Fruit fly (Drosophila melanogaster): ENCODE results near the gene betaTub85D.
A peak's percentile ranks its signal among the peaks of the same experiment; 100 is the strongest.

betaTub85D gene

DNA sequence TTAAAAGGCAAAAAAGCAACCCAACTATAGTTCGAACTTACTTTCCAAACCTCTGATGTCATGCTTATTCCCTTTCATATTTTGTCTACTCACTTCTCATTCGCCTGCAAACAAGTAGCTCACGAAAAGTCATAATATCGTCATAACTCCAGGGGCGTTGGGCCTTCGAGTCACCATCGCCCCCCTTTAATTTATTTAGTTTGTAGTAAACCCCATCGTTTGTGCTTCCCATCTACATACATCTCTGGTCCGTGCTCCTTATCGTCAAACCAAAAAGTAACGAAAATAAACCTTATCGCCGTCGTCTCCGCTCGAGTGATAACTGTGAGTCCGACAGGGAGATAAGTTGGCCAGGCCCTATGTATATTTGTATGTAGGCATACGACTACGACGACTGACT lies 18.9 kb upstream of the betaTub85D start (continued):
- no peak for TF ChIP-seq dmrt11E (tag; optimal IDR thresholded peaks at IDR 0.05)
- no peak for TF ChIP-seq CkIIα-i1 (GFP tag; IDR thresholded peaks at IDR 0.05)

DNA sequence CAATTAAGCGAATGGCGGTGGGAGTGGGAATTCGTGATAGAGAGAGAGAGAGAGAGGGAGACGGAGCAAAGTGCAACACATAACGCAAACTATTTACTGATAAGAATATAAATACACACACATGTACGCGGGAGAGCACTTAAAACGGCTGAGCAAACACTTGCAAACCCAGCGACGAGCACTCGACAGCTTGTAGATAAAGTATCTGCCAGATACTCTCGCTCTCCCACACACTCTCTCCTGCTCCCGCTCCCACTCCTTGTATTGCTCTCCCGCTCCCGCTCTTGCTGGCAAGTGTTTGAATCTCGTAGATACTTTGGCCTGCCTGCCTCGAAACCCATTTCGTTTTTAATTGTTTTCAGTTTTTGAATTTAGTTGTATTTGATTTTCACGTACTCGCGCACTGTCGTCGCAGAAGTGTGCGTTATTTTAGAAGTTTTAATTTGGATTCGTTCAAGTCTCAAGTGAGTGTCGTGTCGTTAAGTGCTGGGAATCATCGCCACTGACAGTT lies 18.2 kb upstream of the betaTub85D start:
- TF ChIP-seq CG15696 (tag; optimal IDR thresholded peaks at IDR 0.05) (peak; percentile 20), pros (GFP tag; optimal IDR thresholded peaks at IDR 0.05) (peak; percentile 65), CG12744 (GFP tag; optimal IDR thresholded peaks at IDR 0.05) (no peak), inv (GFP tag; IDR thresholded peaks at IDR 0.05; ENCODE audit: partially characterized antibody) (no peak), CG3281 (GFP tag; optimal IDR thresholded peaks at IDR 0.05) (peak; percentile 48), CG4328 (GFP tag; optimal IDR thresholded peaks at IDR 0.05) (peak; percentile 72), bbx (GFP tag; IDR thresholded peaks at IDR 0.05; ENCODE audit: partially characterized antibody) (0 out of 2 replicates have a peak, but pooled peaks have one; percentile 11), ab (GFP tag; optimal IDR thresholded peaks at IDR 0.05) (no peak), tin (GFP tag; optimal IDR thresholded peaks at IDR 0.05) (peak; percentile 9), Bteb2 (GFP tag; optimal IDR thresholded peaks at IDR 0.05) (no peak), Rfx (GFP tag; IDR thresholded peaks at IDR 0.05) (peak; percentile 29; the same call in 1 of the 2 replicates), CG6854 (GFP tag; optimal IDR thresholded peaks at IDR 0.05) (no peak), Xrp1 (GFP tag; IDR thresholded peaks at IDR 0.05) (peak; percentile 60), chn (GFP tag; optimal IDR thresholded peaks at IDR 0.05) (peak; percentile 9), CHES-1-like (GFP tag; optimal IDR thresholded peaks at IDR 0.05) (peak; percentile 12), CG8478 (optimal IDR thresholded peaks at IDR 0.05) (no peak), jing (GFP tag; optimal IDR thresholded peaks at IDR 0.05) (no peak), her (GFP tag; optimal IDR thresholded peaks at IDR 0.05) (peak; percentile 34), CG10462 (GFP tag; optimal IDR thresholded peaks at IDR 0.05) (no peak), bsh (GFP tag; optimal IDR thresholded peaks at IDR 0.05) (peak; percentile 34 to 80), CG17186 (GFP tag; optimal IDR thresholded peaks at IDR 0.05) (no peak), sd (tag; optimal IDR thresholded peaks at IDR 0.05) (peak; percentile 89), Dip2 (GFP tag; IDR thresholded peaks at IDR 0.05) (no peak), sisA (GFP tag; IDR thresholded peaks at IDR 0.05) (no peak), abd-A (tag; optimal IDR thresholded peaks at IDR 0.05) (peak; percentile 58), CG7963 (GFP tag; IDR thresholded peaks at IDR 0.05; ENCODE audit: partially characterized antibody) (no peak), CG7786 (GFP tag; optimal IDR thresholded peaks at IDR 0.05) (no peak), Antp (GFP tag; optimal IDR thresholded peaks at IDR 0.05) (no peak), Spps (tag; optimal IDR thresholded peaks at IDR 0.05) (no peak), fd102C (GFP tag; optimal IDR thresholded peaks at IDR 0.05) (no peak), Drgx (GFP tag; IDR thresholded peaks at IDR 0.05) (peak; percentile 62), CG7987 (GFP tag; optimal IDR thresholded peaks at IDR 0.05) (peak; percentile 63), CG18262 (tag; optimal IDR thresholded peaks at IDR 0.05) (peak; percentile 12), wdn (GFP tag; IDR thresholded peaks at IDR 0.05) (no peak), Sry-δ (GFP tag; optimal IDR thresholded peaks at IDR 0.05) (no peak), NFAT (GFP tag; IDR thresholded peaks at IDR 0.05) (no peak), crol (GFP tag; IDR thresholded peaks at IDR 0.05) (peak; percentile 71), CG34224 (GFP tag; IDR thresholded peaks at IDR 0.05; ENCODE audit: partially characterized antibody) (peak; percentile 72; the same call in 2 of the 3 replicates), odd (GFP tag; optimal IDR thresholded peaks at IDR 0.05) (peak; percentile 58), CG14860 (GFP tag; IDR thresholded peaks at IDR 0.05; ENCODE audit: partially characterized antibody) (no peak), sr (GFP tag; IDR thresholded peaks at IDR 0.05) (no peak), tll (GFP tag; optimal IDR thresholded peaks at IDR 0.05) (peak in 1 of 2 experiments; percentile 24), da (GFP tag; optimal IDR thresholded peaks at IDR 0.05) (no peak), Adf1 (GFP tag; IDR thresholded peaks at IDR 0.05) (peak; percentile 40; the same call in 1 of the 2 replicates), vvl (GFP tag; IDR thresholded peaks at IDR 0.05) (peak; percentile 43; the same call in 1 of the 2 replicates), CG2678 (tag; optimal IDR thresholded peaks at IDR 0.05) (peak; percentile 29), CG2202 (tag; optimal IDR thresholded peaks at IDR 0.05) (no peak)

Data from whole organism, embryonic.